Fruit fly (Drosophila melanogaster) whole organism, embryonic: Measurements from ENCODE around the gene CG5968.
A peak's percentile ranks its signal among the peaks of the same experiment; 100 is the strongest.

ENCODE experiments used
- Adf1 ChIP-seq: fragments of 200-800 bp; sonication (Bioruptor generic); IDR thresholded peaks from 2 replicates; pipeline ENCODE4 v1.3.6; 2022; ENCODE audit warnings: missing biosample characterization, missing genetic modification characterization
- Atf6 ChIP-seq: fragments of 200-800 bp; sonication (Bioruptor generic); IDR thresholded peaks from 2 replicates; pipeline ENCODE4 v1.3.6; 2022; ENCODE audit warnings: missing biosample characterization, missing genetic modification characterization
- CG12219 ChIP-seq: fragments of 200-800 bp; sonication (Bioruptor generic); optimal IDR thresholded peaks from 3 replicates; lab custom pipeline; 2018; ENCODE audit warnings: missing biosample characterization, mild to moderate bottlenecking, missing genetic modification characterization
- CG13287 ChIP-seq: fragments of 200-800 bp; sonication (Bioruptor generic); IDR thresholded peaks from 2 replicates; pipeline ENCODE4 v1.3.6; 2022; ENCODE audit warnings: missing biosample characterization, missing genetic modification characterization; ENCODE audit not compliant: partially characterized antibody
- CG14014 ChIP-seq: fragments of 200-800 bp; sonication (Bioruptor generic); IDR thresholded peaks from 2 replicates; pipeline ENCODE4 v1.3.6; 2022; ENCODE audit warnings: missing biosample characterization, missing genetic modification characterization
- CG15073 ChIP-seq: fragments of 200-800 bp; sonication (Bioruptor generic); optimal IDR thresholded peaks from 2 replicates; lab custom pipeline; 2016; ENCODE audit warnings: missing biosample characterization, missing genetic modification characterization
- CG15269 ChIP-seq: fragments of 200-800 bp; sonication (Bioruptor generic); optimal IDR thresholded peaks from 2 replicates; lab custom pipeline; 2018; ENCODE audit warnings: missing biosample characterization, mild to moderate bottlenecking, missing genetic modification characterization, moderate library complexity
- CG17328 ChIP-seq: fragments of 200-800 bp; sonication (Bioruptor generic); IDR thresholded peaks from 2 replicates; pipeline ENCODE4 v1.3.6; 2022; ENCODE audit warnings: missing biosample characterization, missing genetic modification characterization
- CG18599 ChIP-seq: fragments of 200-800 bp; sonication (Bioruptor generic); optimal IDR thresholded peaks from 3 replicates; lab custom pipeline; 2017; ENCODE audit warnings: missing biosample characterization, missing genetic modification characterization, mild to moderate bottlenecking, moderate library complexity, missing genetic modification reagents
- CG30431 ChIP-seq: fragments of 200-800 bp; sonication (Bioruptor generic); optimal IDR thresholded peaks from 2 replicates; lab custom pipeline; 2017; ENCODE audit warnings: missing biosample characterization, missing genetic modification characterization
- CG3163 ChIP-seq: fragments of 200-800 bp; sonication (Bioruptor generic); optimal IDR thresholded peaks from 3 replicates; lab custom pipeline; 2016; ENCODE audit warnings: missing biosample characterization, missing genetic modification characterization
- CG3407 ChIP-seq: fragments of 200-800 bp; sonication (Bioruptor generic); optimal IDR thresholded peaks from 2 replicates; lab custom pipeline; 2018; ENCODE audit warnings: missing biosample characterization, mild to moderate bottlenecking, missing genetic modification characterization
- CG3838 ChIP-seq: fragments of 200-800 bp; sonication (Bioruptor generic); optimal IDR thresholded peaks from 3 replicates; lab custom pipeline; 2016; ENCODE audit warnings: missing biosample characterization, missing genetic modification characterization
- CG4707 ChIP-seq: fragments of 200-800 bp; sonication (Bioruptor generic); optimal IDR thresholded peaks from 2 replicates; lab custom pipeline; 2018; ENCODE audit warnings: missing biosample characterization, mild to moderate bottlenecking, missing genetic modification characterization, moderate library complexity
- CG4730 ChIP-seq: fragments of 200-800 bp; sonication (Bioruptor generic); IDR thresholded peaks from 2 replicates; pipeline ENCODE4 v1.3.6; 2022; ENCODE audit warnings: missing biosample characterization, missing genetic modification characterization
- CG7745 ChIP-seq: fragments of 200-800 bp; sonication (Bioruptor generic); optimal IDR thresholded peaks from 2 replicates; lab custom pipeline; 2018; ENCODE audit warnings: missing biosample characterization, mild to moderate bottlenecking, missing genetic modification characterization, moderate library complexity
- CG7963 ChIP-seq: fragments of 200-800 bp; sonication (Bioruptor generic); IDR thresholded peaks from 3 replicates; pipeline ENCODE4 v1.3.6; 2022; ENCODE audit warnings: missing biosample characterization, missing genetic modification characterization; ENCODE audit not compliant: partially characterized antibody
- CG8089 ChIP-seq: fragments of 200-800 bp; sonication (Bioruptor generic); optimal IDR thresholded peaks from 3 replicates; lab custom pipeline; 2016; ENCODE audit warnings: missing biosample characterization, missing genetic modification characterization
- CG8924 ChIP-seq: fragments of 200-800 bp; optimal IDR thresholded peaks from 3 replicates; lab custom pipeline; 2019; ENCODE audit warnings: missing biosample characterization, mild to moderate bottlenecking, missing genetic modification characterization, moderate library complexity
- CG9727 ChIP-seq: fragments of 200-800 bp; sonication (Bioruptor generic); optimal IDR thresholded peaks from 3 replicates; lab custom pipeline; 2017; ENCODE audit warnings: missing biosample characterization, mild to moderate bottlenecking, missing genetic modification characterization
- CG9932 ChIP-seq: fragments of 200-800 bp; sonication (Bioruptor generic); IDR thresholded peaks from 2 replicates; pipeline ENCODE4 v1.3.6; 2022; ENCODE audit warnings: missing biosample characterization, missing genetic modification characterization
- Dip2 ChIP-seq: fragments of 200-800 bp; sonication (Bioruptor generic); IDR thresholded peaks from 2 replicates; pipeline ENCODE4 v1.3.6; 2022; ENCODE audit warnings: missing biosample characterization, missing genetic modification characterization
- Dip3 ChIP-seq: fragments of 200-800 bp; sonication (Bioruptor generic); optimal IDR thresholded peaks from 3 replicates; lab custom pipeline; 2016; ENCODE audit warnings: missing biosample characterization, missing genetic modification characterization
- Hand ChIP-seq: fragments of 200-800 bp; sonication (Bioruptor generic); optimal IDR thresholded peaks from 2 replicates; lab custom pipeline; 2017; ENCODE audit warnings: mild to moderate bottlenecking, missing biosample characterization, missing genetic modification reagents, missing genetic modification characterization
- Neu2 ChIP-seq: fragments of 200-800 bp; sonication (Bioruptor generic); optimal IDR thresholded peaks from 3 replicates; lab custom pipeline; 2016; ENCODE audit warnings: missing biosample characterization, missing genetic modification characterization, borderline replicate concordance
- Oaz ChIP-seq: fragments of 200-800 bp; sonication (Bioruptor generic); IDR thresholded peaks from 2 replicates; pipeline ENCODE4 v1.3.6; 2022; ENCODE audit warnings: missing biosample characterization, missing genetic modification characterization
- Opbp ChIP-seq: fragments of 200-800 bp; sonication (Bioruptor generic); IDR thresholded peaks from 3 replicates; pipeline ENCODE4 v1.3.6; 2022; ENCODE audit warnings: missing biosample characterization, missing genetic modification characterization; ENCODE audit not compliant: partially characterized antibody
- Sox102F ChIP-seq: fragments of 200-800 bp; sonication (Bioruptor generic); optimal IDR thresholded peaks from 2 replicates; lab custom pipeline; 2018; ENCODE audit warnings: missing biosample characterization, mild to moderate bottlenecking, missing genetic modification characterization, moderate library complexity
- Sry-δ ChIP-seq: fragments of 200-800 bp; sonication (Bioruptor generic); optimal IDR thresholded peaks from 2 replicates; lab custom pipeline; 2016; ENCODE audit warnings: missing biosample characterization, missing genetic modification characterization
- aop ChIP-seq: fragments of 200-800 bp; sonication (Bioruptor generic); IDR thresholded peaks from 2 replicates; pipeline ENCODE4 v1.3.6; 2022; ENCODE audit warnings: missing biosample characterization, missing genetic modification characterization
- bab2 ChIP-seq: fragments of 200-800 bp; sonication (Bioruptor generic); optimal IDR thresholded peaks from 2 replicates; lab custom pipeline; 2016; ENCODE audit warnings: missing biosample characterization, missing genetic modification characterization
- caup ChIP-seq: fragments of 200-800 bp; sonication (Bioruptor generic); optimal IDR thresholded peaks from 3 replicates; lab custom pipeline; 2017; ENCODE audit warnings: missing biosample characterization, mild to moderate bottlenecking, missing genetic modification characterization, moderate library complexity; ENCODE audit not compliant: severe bottlenecking
- esg ChIP-seq: fragments of 200-800 bp; sonication (Bioruptor generic); conservative IDR thresholded peaks from 2 replicates; pipeline ENCODE4 v1.3.6; 2022; ENCODE audit warnings: missing biosample characterization, missing genetic modification characterization
- gce ChIP-seq: fragments of 200-800 bp; sonication (Bioruptor generic); IDR thresholded peaks from 3 replicates; pipeline ENCODE4 v1.3.6; 2022; ENCODE audit warnings: missing biosample characterization, missing genetic modification characterization
- gcm ChIP-seq: fragments of 200-800 bp; sonication (Bioruptor generic); optimal IDR thresholded peaks from 2 replicates; lab custom pipeline; 2019; ENCODE audit warnings: missing biosample characterization, mild to moderate bottlenecking, missing genetic modification characterization, moderate library complexity
- her ChIP-seq: fragments of 200-800 bp; sonication (Bioruptor generic); optimal IDR thresholded peaks from 2 replicates; lab custom pipeline; 2016; ENCODE audit warnings: missing biosample characterization, missing genetic modification characterization
- inv ChIP-seq: fragments of 200-800 bp; sonication (Bioruptor generic); IDR thresholded peaks from 2 replicates; pipeline ENCODE4 v1.3.6; 2022; ENCODE audit warnings: missing biosample characterization, missing genetic modification characterization; ENCODE audit not compliant: partially characterized antibody
- jigr1 ChIP-seq: fragments of 200-800 bp; sonication (Bioruptor generic); IDR thresholded peaks from 3 replicates; pipeline ENCODE4 v1.3.6; 2022; ENCODE audit warnings: missing biosample characterization, missing genetic modification characterization
- ken ChIP-seq: fragments of 200-800 bp; sonication (Bioruptor generic); IDR thresholded peaks from 3 replicates; pipeline ENCODE4 v1.3.6; 2022; ENCODE audit warnings: missing biosample characterization, missing genetic modification characterization
- knrl ChIP-seq: fragments of 200-800 bp; sonication (Bioruptor generic); IDR thresholded peaks from 3 replicates; pipeline ENCODE4 v1.3.6; 2022; ENCODE audit warnings: missing biosample characterization, missing genetic modification characterization; ENCODE audit not compliant: partially characterized antibody
- lilli ChIP-seq: fragments of 200-800 bp; sonication (Bioruptor generic); optimal IDR thresholded peaks from 3 replicates; lab custom pipeline; 2016; ENCODE audit warnings: missing biosample characterization, missing genetic modification characterization
- mirr ChIP-seq: fragments of 200-800 bp; sonication (Bioruptor generic); optimal IDR thresholded peaks from 3 replicates; lab custom pipeline; 2018; ENCODE audit warnings: missing biosample characterization, mild to moderate bottlenecking, missing genetic modification characterization
- psq ChIP-seq: fragments of 200-800 bp; sonication (Bioruptor generic); optimal IDR thresholded peaks from 2 replicates; lab custom pipeline; 2017; ENCODE audit warnings: missing biosample characterization, missing genetic modification characterization
- schlank ChIP-seq: fragments of 200-800 bp; sonication (Bioruptor generic); optimal IDR thresholded peaks from 2 replicates; lab custom pipeline; 2018; ENCODE audit warnings: missing biosample characterization, mild to moderate bottlenecking, missing genetic modification characterization
- sd ChIP-seq: fragments of 200-800 bp; sonication (Bioruptor generic); optimal IDR thresholded peaks from 3 replicates; lab custom pipeline; 2018; ENCODE audit warnings: missing biosample characterization, mild to moderate bottlenecking, missing genetic modification characterization, moderate library complexity
- sim ChIP-seq: fragments of 200-800 bp; sonication (Bioruptor generic); IDR thresholded peaks from 2 replicates; pipeline ENCODE4 v1.3.6; 2022; ENCODE audit warnings: missing biosample characterization, missing genetic modification characterization
- tio ChIP-seq: fragments of 200-800 bp; sonication (Bioruptor generic); optimal IDR thresholded peaks from 2 replicates; lab custom pipeline; 2017; ENCODE audit warnings: missing biosample characterization, missing genetic modification characterization, inconsistent platforms
- toy ChIP-seq: fragments of 200-800 bp; sonication (Bioruptor generic); IDR thresholded peaks from 2 replicates; pipeline ENCODE4 v1.3.6; 2022; ENCODE audit warnings: missing biosample characterization, missing genetic modification characterization
- trh ChIP-seq: fragments of 200-800 bp; sonication (Bioruptor generic); optimal IDR thresholded peaks from 2 replicates; lab custom pipeline; 2016; ENCODE audit warnings: missing biosample characterization, missing genetic modification characterization
- tup ChIP-seq: fragments of 200-800 bp; sonication (Bioruptor generic); optimal IDR thresholded peaks from 2 replicates; lab custom pipeline; 2016; ENCODE audit warnings: missing biosample characterization, mild to moderate bottlenecking, missing genetic modification characterization, moderate library complexity
- wor ChIP-seq: fragments of 200-800 bp; sonication (Bioruptor generic); IDR thresholded peaks from 2 replicates; pipeline ENCODE4 v1.3.6; 2022; ENCODE audit warnings: missing biosample characterization, missing genetic modification characterization

The CG5968 gene

dm6 chr2L:16591934-16592333 is 42.2 kb upstream of the CG5968 start (continued):
- TF ChIP-seq Neu2 (GFP tag; lab: Kevin White, UChicago) (no peak), inv (GFP tag; lab: Robert Waterston, UW) (no peak), Dip3 (GFP tag; lab: Kevin White, UChicago) (no peak), CG15073 (no peak), CG14014 (no peak), CG4730 (GFP tag; lab: Robert Waterston, UW) (peak; percentile 35; the same call in 1 of the 2 replicates), Adf1 (GFP tag; lab: Robert Waterston, UW) (no peak), lilli (GFP tag; lab: Kevin White, UChicago) (no peak), Atf6 (no peak), CG7963 (GFP tag; lab: Robert Waterston, UW) (no peak), CG3407 (GFP tag; lab: Kevin White, UChicago) (peak; percentile 53), sim (GFP tag; lab: Robert Waterston, UW) (peak; percentile 43; the same call in 1 of the 2 replicates), CG18599 (GFP tag; lab: Kevin White, UChicago) (peak; percentile 23), Dip2 (GFP tag; lab: Robert Waterston, UW) (no peak), CG4707 (GFP tag; lab: Kevin White, UChicago) (no peak), CG3163 (GFP tag; lab: Kevin White, UChicago) (no peak), mirr (no peak), Sry-δ (GFP tag; lab: Kevin White, UChicago) (no peak), tup (GFP tag; lab: Kevin White, UChicago) (no peak), toy (GFP tag; lab: Robert Waterston, UW) (no peak), tio (GFP tag; lab: Kevin White, UChicago) (peak; percentile 36), trh (GFP tag; lab: Kevin White, UChicago) (no peak), CG13287 (no peak), CG8924 (tag; lab: Kevin White, UChicago) (peak; percentile 14), ken (peak; percentile 73; the same call in 2 of the 3 replicates), CG30431 (GFP tag; lab: Kevin White, UChicago) (peak; percentile 20), Oaz (GFP tag; lab: Robert Waterston, UW) (no peak), psq (GFP tag; lab: Kevin White, UChicago) (no peak), CG12219 (GFP tag; lab: Kevin White, UChicago) (peak; percentile 24), CG9932 (GFP tag; lab: Robert Waterston, UW) (no peak), CG9727 (GFP tag; lab: Kevin White, UChicago) (no peak), wor (GFP tag; lab: Robert Waterston, UW) (peak; percentile 57; the same call in 1 of the 2 replicates), CG15269 (tag; lab: Kevin White, UChicago) (no peak), knrl (no peak), esg (GFP tag; lab: Robert Waterston, UW) (peak; percentile 56), CG3838 (GFP tag; lab: Kevin White, UChicago) (no peak), CG8089 (GFP tag; lab: Kevin White, UChicago) (peak; percentile 13), gcm (GFP tag; lab: Kevin White, UChicago) (peak; percentile 14), schlank (tag; lab: Kevin White, UChicago) (no peak), gce (peak; percentile 52; the same call in 1 of the 3 replicates), bab2 (GFP tag; lab: Kevin White, UChicago) (peak; percentile 27), aop (GFP tag; lab: Robert Waterston, UW) (no peak), sd (tag; lab: Kevin White, UChicago) (peak; percentile 78), her (GFP tag; lab: Kevin White, UChicago) (no peak), CG17328 (GFP tag; lab: Robert Waterston, UW) (peak; percentile 71; the same call in 1 of the 2 replicates), jigr1 (GFP tag; lab: Robert Waterston, UW) (no peak), Sox102F (GFP tag; lab: Kevin White, UChicago) (peak; percentile 86), CG7745 (no peak), Opbp (GFP tag; lab: Robert Waterston, UW) (no peak), caup (GFP tag; lab: Kevin White, UChicago) (no peak), Hand (no peak)
